Worm (Caenorhabditis elegans) whole organism, L4/young adult: Measurements from ENCODE around the gene fipr-8.

Experiments used
- dao-5 ChIP-seq: sonication (generic microtip); optimal IDR thresholded peaks from 2 replicates; lab custom pipeline; 2016; ENCODE audit warnings: missing genotype, missing genetic modification characterization, moderate library complexity, missing compliant biosample characterization
- him-1 ChIP-seq: sonication (generic microtip); optimal IDR thresholded peaks from 2 replicates; lab custom pipeline; 2016; ENCODE audit warnings: missing genotype, missing genetic modification reagents, missing genetic modification characterization, missing compliant biosample characterization

ce11 chrV:10239861-10240260 lies at the start of gene fipr-8:
- TF ChIP-seq him-1 (tag; lab: Kevin White, UChicago) (no peak), dao-5 (no peak)
